Fruit fly (Drosophila melanogaster) whole organism, pupa: ENCODE data around the gene Rh4.

ENCODE experiments used
- CG12605 ChIP-seq: fragments of 200-800 bp; sonication (Bioruptor generic); IDR thresholded peaks from 2 replicates; pipeline ENCODE4 v1.3.6; 2022; ENCODE audit warnings: missing biosample characterization, missing genetic modification characterization
- CG15710 ChIP-seq: fragments of 200-800 bp; sonication (Bioruptor generic); optimal IDR thresholded peaks from 2 replicates; lab custom pipeline; 2018; ENCODE audit warnings: missing biosample characterization, mild to moderate bottlenecking, missing genetic modification characterization, moderate library complexity
- CG32121 ChIP-seq: fragments of 200-800 bp; sonication (Bioruptor generic); IDR thresholded peaks from 2 replicates; pipeline ENCODE4 v1.3.6; 2022; ENCODE audit warnings: missing biosample characterization, missing genetic modification characterization
- CG34367 ChIP-seq: fragments of 200-800 bp; sonication (Bioruptor generic); optimal IDR thresholded peaks from 2 replicates; lab custom pipeline; 2018; ENCODE audit warnings: missing biosample characterization, mild to moderate bottlenecking, missing genetic modification characterization
- CG4496 ChIP-seq: fragments of 200-800 bp; sonication (Bioruptor generic); IDR thresholded peaks from 3 replicates; pipeline ENCODE4 v1.3.6; 2022; ENCODE audit warnings: missing biosample characterization, missing genetic modification characterization
- CG8159 ChIP-seq: fragments of 200-800 bp; sonication (Bioruptor generic); optimal IDR thresholded peaks from 3 replicates; lab custom pipeline; 2018; ENCODE audit warnings: missing biosample characterization, mild to moderate bottlenecking, missing genetic modification characterization, moderate library complexity
- CG9948 ChIP-seq: fragments of 200-800 bp; sonication (Bioruptor generic); optimal IDR thresholded peaks from 2 replicates; lab custom pipeline; 2018; ENCODE audit warnings: missing biosample characterization, mild to moderate bottlenecking, missing genetic modification characterization, moderate library complexity
- D1 ChIP-seq: fragments of 200-800 bp; sonication (Bioruptor generic); optimal IDR thresholded peaks from 2 replicates; lab custom pipeline; 2018; ENCODE audit warnings: missing biosample characterization, mild to moderate bottlenecking, missing genetic modification characterization, moderate library complexity
- EcR ChIP-seq: fragments of 200-800 bp; sonication (Bioruptor generic); optimal IDR thresholded peaks from 3 replicates; lab custom pipeline; 2019; ENCODE audit warnings: missing biosample characterization, missing genetic modification characterization, mild to moderate bottlenecking, moderate library complexity, missing genetic modification reagents
- Pif1A ChIP-seq: fragments of 200-800 bp; sonication (Bioruptor generic); optimal IDR thresholded peaks from 3 replicates; lab custom pipeline; 2016; ENCODE audit warnings: missing biosample characterization, missing genetic modification characterization
- Snoo ChIP-seq: fragments of 200-800 bp; sonication (Bioruptor generic); optimal IDR thresholded peaks from 3 replicates; lab custom pipeline; 2017; ENCODE audit warnings: missing biosample characterization, mild to moderate bottlenecking, missing genetic modification characterization, inconsistent platforms
- gl ChIP-seq: fragments of 200-800 bp; sonication (Bioruptor generic); optimal IDR thresholded peaks from 2 replicates; lab custom pipeline; 2018; ENCODE audit warnings: missing biosample characterization, mild to moderate bottlenecking, missing genetic modification characterization
- rn ChIP-seq: fragments of 200-800 bp; sonication (Bioruptor generic); IDR thresholded peaks from 2 replicates; pipeline ENCODE4 v1.3.6; 2022; ENCODE audit warnings: missing biosample characterization, missing genetic modification characterization

- TF ChIP-seq CG32121 (no peak), CG34367 (tag; lab: Kevin White, UChicago) (peak; percentile 66), rn (no peak), CG4496 (GFP tag; lab: Robert Waterston, UW) (0 out of 3 replicates have a peak, but pooled peaks have one; percentile 14), EcR (GFP tag; lab: Kevin White, UChicago) (peak; percentile 96), Snoo (tag; lab: Kevin White, UChicago) (no peak), CG15710 (tag; lab: Kevin White, UChicago) (peak; percentile 59), gl (tag; lab: Kevin White, UChicago) (peak; percentile 18), CG12605 (peak; percentile 39; the same call in 1 of the 2 replicates), D1 (tag; lab: Kevin White, UChicago) (no peak), Pif1A (GFP tag; lab: Kevin White, UChicago) (peak; percentile 64), CG9948 (tag; lab: Kevin White, UChicago) (peak; percentile 76), CG8159 (tag; lab: Kevin White, UChicago) (peak; percentile 31)
Measured at dm6 chr3L:16805806-16806719, 56.3 kb downstream of the Rh4 start.
